Fruit fly (Drosophila melanogaster): Measurements from ENCODE around the gene sky.

DNA sequence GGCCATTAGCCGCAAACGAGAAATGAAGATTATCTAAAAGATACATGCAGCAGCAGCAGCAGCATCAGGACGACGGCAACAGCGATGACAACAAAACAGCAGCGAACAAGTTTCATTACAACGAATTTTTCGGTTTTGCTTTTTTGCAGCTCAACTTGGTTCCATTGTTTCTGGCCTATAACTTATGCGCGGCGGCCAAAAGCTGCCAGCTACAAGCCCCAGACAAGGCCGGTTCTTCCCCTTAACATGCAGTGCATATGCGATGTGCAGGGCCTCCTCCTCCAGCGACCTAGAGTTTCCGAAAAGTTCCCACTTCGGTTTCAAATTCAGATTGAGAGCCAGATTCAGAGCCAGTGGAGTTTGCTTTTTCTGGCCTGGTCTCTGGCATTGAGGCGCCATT lies 38.5 kb upstream of the sky start:
- TF ChIP-seq usp (GFP tag; optimal IDR thresholded peaks at IDR 0.05) (no peak), pan (optimal IDR thresholded peaks at IDR 0.05) (no peak), Dll (optimal IDR thresholded peaks at IDR 0.05) (no peak), psq (optimal IDR thresholded peaks at IDR 0.05) (no peak), EcR (GFP tag; optimal IDR thresholded peaks at IDR 0.05) (no peak)

All from whole organism.